Worm (Caenorhabditis elegans) whole organism, late embryonic: ENCODE results near the gene acr-2.

ENCODE experiments used
- C08G9.2 ChIP-seq: sonication (generic microtip); optimal IDR thresholded peaks from 2 replicates; lab custom pipeline; 2016; ENCODE audit warnings: mild to moderate bottlenecking, missing genetic modification characterization, moderate library complexity, missing compliant biosample characterization
- C38D4.7 ChIP-seq: fragments of 200-800 bp; sonication (Bioruptor generic); optimal IDR thresholded peaks from 2 replicates; lab custom pipeline; 2018; ENCODE audit warnings: mild to moderate bottlenecking, missing genetic modification characterization, moderate library complexity, missing compliant biosample characterization
- F13H6.1 ChIP-seq: sonication (generic microtip); optimal IDR thresholded peaks from 2 replicates; lab custom pipeline; 2016; ENCODE audit warnings: missing genetic modification characterization, missing compliant biosample characterization
- T23F11.4 ChIP-seq: fragments of 200-800 bp; sonication (Bioruptor generic); optimal IDR thresholded peaks from 2 replicates; lab custom pipeline; 2018; ENCODE audit warnings: mild to moderate bottlenecking, missing genetic modification characterization, missing compliant biosample characterization
- Y22D7AL.16 ChIP-seq: sonication (generic microtip); optimal IDR thresholded peaks from 2 replicates; lab custom pipeline; 2016; ENCODE audit warnings: missing genetic modification characterization, missing compliant biosample characterization
- ama-1 ChIP-seq: fragments of 150-350 bp; optimal IDR thresholded peaks from 2 replicates; lab custom pipeline; 2014
- ceh-19 ChIP-seq: fragments of 200-800 bp; sonication (Bioruptor generic); optimal IDR thresholded peaks from 2 replicates; lab custom pipeline; 2018; ENCODE audit warnings: mild to moderate bottlenecking, missing genetic modification characterization, missing compliant biosample characterization
- ceh-2 ChIP-seq: sonication (generic microtip); optimal IDR thresholded peaks from 2 replicates; lab custom pipeline; 2016; ENCODE audit warnings: missing genotype, missing genetic modification characterization, missing compliant biosample characterization
- ceh-22 ChIP-seq: sonication (generic microtip); optimal IDR thresholded peaks from 2 replicates; lab custom pipeline; 2017; ENCODE audit warnings: missing biosample characterization, missing genetic modification characterization
- ceh-31 ChIP-seq: sonication (generic microtip); optimal IDR thresholded peaks from 2 replicates; lab custom pipeline; 2016; ENCODE audit warnings: missing genetic modification characterization, missing compliant biosample characterization
- ceh-34 ChIP-seq: sonication (generic microtip); optimal IDR thresholded peaks from 2 replicates; lab custom pipeline; 2016; ENCODE audit warnings: mild to moderate bottlenecking, missing genetic modification characterization, missing compliant biosample characterization
- ceh-45 ChIP-seq: fragments of 200-800 bp; sonication (Bioruptor generic); IDR thresholded peaks from 2 replicates; pipeline ENCODE4 v1.3.6; 2022; ENCODE audit warnings: missing genetic modification reagents, missing genetic modification characterization, missing compliant biosample characterization
- ceh-48 ChIP-seq: sonication (generic microtip); optimal IDR thresholded peaks from 2 replicates; lab custom pipeline; 2016; ENCODE audit warnings: missing genetic modification characterization, inconsistent platforms, missing compliant biosample characterization
- ceh-6 ChIP-seq: fragments of 200-800 bp; sonication (Bioruptor generic); optimal IDR thresholded peaks from 2 replicates; lab custom pipeline; 2018; ENCODE audit warnings: mild to moderate bottlenecking, missing genetic modification characterization, missing compliant biosample characterization
- ceh-9 ChIP-seq: sonication (generic microtip); optimal IDR thresholded peaks from 2 replicates; lab custom pipeline; 2016; ENCODE audit warnings: mild to moderate bottlenecking, missing genetic modification characterization, inconsistent platforms, missing compliant biosample characterization
- elt-4 ChIP-seq: sonication (generic microtip); optimal IDR thresholded peaks from 2 replicates; lab custom pipeline; 2016; ENCODE audit warnings: missing genetic modification characterization, missing compliant biosample characterization
- ets-4 ChIP-seq: sonication (generic microtip); optimal IDR thresholded peaks from 2 replicates; lab custom pipeline; 2016; ENCODE audit warnings: missing genetic modification characterization, missing compliant biosample characterization
- eyg-1 ChIP-seq: sonication (generic microtip); optimal IDR thresholded peaks from 2 replicates; lab custom pipeline; 2016; ENCODE audit warnings: missing genotype, missing genetic modification characterization, missing compliant biosample characterization
- gmeb-2 ChIP-seq: sonication (generic microtip); optimal IDR thresholded peaks from 2 replicates; lab custom pipeline; 2016; ENCODE audit warnings: missing genetic modification characterization, inconsistent platforms, missing compliant biosample characterization
- hlh-13 ChIP-seq: fragments of 200-800 bp; sonication (Bioruptor generic); optimal IDR thresholded peaks from 2 replicates; lab custom pipeline; 2018; ENCODE audit warnings: mild to moderate bottlenecking, missing genetic modification characterization, missing compliant biosample characterization
- hlh-6 ChIP-seq: sonication (generic microtip); optimal IDR thresholded peaks from 2 replicates; lab custom pipeline; 2016; ENCODE audit warnings: missing genotype, missing genetic modification characterization, missing compliant biosample characterization
- hlh-8 ChIP-seq: sonication (generic microtip); optimal IDR thresholded peaks from 2 replicates; lab custom pipeline; 2016; ENCODE audit warnings: missing genotype, missing genetic modification characterization, missing compliant biosample characterization
- madf-2 ChIP-seq: sonication (generic microtip); optimal IDR thresholded peaks from 2 replicates; lab custom pipeline; 2017; ENCODE audit warnings: missing genetic modification characterization, missing compliant biosample characterization
- nfya-1 ChIP-seq: sonication (generic microtip); optimal IDR thresholded peaks from 2 replicates; lab custom pipeline; 2017; ENCODE audit warnings: missing genetic modification characterization, mild to moderate bottlenecking, missing compliant biosample characterization, antibody characterized with exemption, moderate library complexity
- nhr-11 ChIP-seq: fragments of 150-350 bp; optimal IDR thresholded peaks from 2 replicates; lab custom pipeline; 2014; ENCODE audit warnings: missing biosample characterization, missing genetic modification characterization
- nhr-232 ChIP-seq: sonication (generic microtip); optimal IDR thresholded peaks from 2 replicates; lab custom pipeline; 2016; ENCODE audit warnings: missing genetic modification characterization, missing compliant biosample characterization
- odd-2 ChIP-seq: sonication (generic microtip); optimal IDR thresholded peaks from 2 replicates; lab custom pipeline; 2017; ENCODE audit warnings: antibody characterized with exemption, mild to moderate bottlenecking, missing genetic modification characterization, missing compliant biosample characterization
- pax-1 ChIP-seq: fragments of 150-350 bp; optimal IDR thresholded peaks from 2 replicates; lab custom pipeline; 2014; ENCODE audit warnings: missing biosample characterization, missing genetic modification characterization
- pha-4 ChIP-seq: fragments of 150-350 bp; optimal IDR thresholded peaks from 2 replicates; lab custom pipeline; 2018; ENCODE audit warnings: missing biosample characterization, missing genetic modification reagents, missing genetic modification characterization
- pqm-1 ChIP-seq: sonication (generic microtip); optimal IDR thresholded peaks from 2 replicates; lab custom pipeline; 2016; ENCODE audit warnings: missing genetic modification characterization, missing compliant biosample characterization
- rnt-1 ChIP-seq: sonication (generic microtip); optimal IDR thresholded peaks from 2 replicates; lab custom pipeline; 2016; ENCODE audit warnings: missing genetic modification characterization, missing compliant biosample characterization
- sdc-2 ChIP-seq: sonication (generic microtip); optimal IDR thresholded peaks from 2 replicates; lab custom pipeline; 2016; ENCODE audit warnings: missing genotype, missing genetic modification characterization, missing compliant biosample characterization
- tbx-7 ChIP-seq: sonication (generic microtip); optimal IDR thresholded peaks from 2 replicates; lab custom pipeline; 2016; ENCODE audit warnings: missing genotype, missing genetic modification characterization, missing compliant biosample characterization
- unc-42 ChIP-seq: sonication (generic microtip); optimal IDR thresholded peaks from 2 replicates; lab custom pipeline; 2016; ENCODE audit warnings: missing genotype, missing genetic modification characterization, missing compliant biosample characterization
- unc-86 ChIP-seq: sonication (generic microtip); optimal IDR thresholded peaks from 2 replicates; lab custom pipeline; 2016; ENCODE audit warnings: missing genetic modification characterization, missing compliant biosample characterization
- zip-5 ChIP-seq: sonication (generic microtip); optimal IDR thresholded peaks from 2 replicates; lab custom pipeline; 2016; ENCODE audit warnings: missing genetic modification characterization, missing compliant biosample characterization
- ztf-16 ChIP-seq: sonication (generic microtip); optimal IDR thresholded peaks from 2 replicates; lab custom pipeline; 2017; ENCODE audit warnings: missing genetic modification characterization, missing compliant biosample characterization

Gene acr-2

ce11 chrX:6725260-6725718 is 22.9 kb downstream of the acr-2 start, which contains the start of gene slc-25A10:
Gene slc-25A10 (minus strand): TSS chrX:6725668.
- TF ChIP-seq C38D4.7 (GFP tag; lab: Kevin White, UChicago) = no peak
- no peak for TF ChIP-seq ceh-22
- no peak for TF ChIP-seq ceh-9 (tag; lab: Kevin White, UChicago)
- TF ChIP-seq F13H6.1 (tag; lab: Kevin White, UChicago) = no peak
- TF ChIP-seq ets-4 (tag; lab: Kevin White, UChicago) = no peak
- no peak for TF ChIP-seq ztf-16 (tag; lab: Kevin White, UChicago)
- no peak for TF ChIP-seq T23F11.4 (GFP tag; lab: Kevin White, UChicago)
- no peak for TF ChIP-seq ceh-31 (tag; lab: Kevin White, UChicago)
- no peak for TF ChIP-seq tbx-7 (tag; lab: Kevin White, UChicago)
- no peak for TF ChIP-seq sdc-2 (tag; lab: Kevin White, UChicago)
- no peak for TF ChIP-seq Y22D7AL.16 (tag; lab: Kevin White, UChicago)
- TF ChIP-seq elt-4 (tag; lab: Kevin White, UChicago) = no peak
- no peak for TF ChIP-seq madf-2
- TF ChIP-seq ceh-6 (GFP tag; lab: Kevin White, UChicago) = no peak
- no peak for TF ChIP-seq pqm-1 (tag; lab: Kevin White, UChicago)
- no peak for TF ChIP-seq ceh-48 (tag; lab: Kevin White, UChicago)
- no peak for TF ChIP-seq nfya-1 (tag; lab: Kevin White, UChicago)
- TF ChIP-seq, all 69 proteins: peak for 0

- TF ChIP-seq unc-42 (peak; percentile 24), T23F11.4 (GFP tag; lab: Kevin White, UChicago) (no peak), zip-5 (tag; lab: Kevin White, UChicago) (no peak), odd-2 (no peak)
Observed at ce11 chrX:6728820-6729396, 26.6 kb downstream of the acr-2 start.

DNA sequence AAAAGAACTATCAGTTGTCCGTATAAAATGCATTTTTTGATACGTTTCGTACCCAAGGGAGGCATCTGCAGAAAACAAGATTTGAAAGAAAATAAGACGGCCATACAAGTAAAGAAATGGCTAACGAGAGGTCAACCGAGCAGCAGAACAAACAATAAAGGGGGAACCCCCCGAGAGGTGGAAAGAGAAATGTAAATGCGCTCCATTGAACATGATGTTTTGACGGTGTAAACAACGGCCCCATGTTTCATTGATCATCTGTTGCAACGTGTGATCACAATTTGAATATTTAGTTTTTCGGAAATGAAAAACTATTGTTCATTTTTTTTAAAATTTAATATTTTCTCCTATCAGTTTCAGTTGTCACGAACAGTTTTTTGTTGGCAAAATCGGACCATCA is 27.2 kb downstream of the acr-2 start, which contains the start of gene K11G12.6:
K11G12.6 (minus strand) TSS at position 65 of the 400 bp plus-strand sequence.
- no peak for TF ChIP-seq ceh-6 (GFP tag; lab: Kevin White, UChicago)
- no peak for TF ChIP-seq eyg-1 (tag; lab: Kevin White, UChicago)

ce11 chrX:6733201-6733600 is 30.9 kb downstream of the acr-2 start, which contains the start of gene R03E9.2:
Gene R03E9.2 (minus strand): TSS chrX:6733301.
- TF ChIP-seq pax-1 (tag; lab: Kevin White, UChicago) (no peak), pha-4 (no peak), ceh-45 (GFP tag; lab: Robert Waterston, UW) (no peak), ceh-19 (no peak), rnt-1 (tag; lab: Kevin White, UChicago) (no peak), hlh-8 (tag; lab: Kevin White, UChicago) (no peak), gmeb-2 (tag; lab: Kevin White, UChicago) (no peak), nhr-232 (no peak), ama-1 (lab: Kevin White, UChicago) (no peak), ceh-34 (tag; lab: Kevin White, UChicago) (no peak), hlh-6 (tag; lab: Kevin White, UChicago) (no peak), ceh-2 (tag; lab: Kevin White, UChicago) (no peak), elt-4 (tag; lab: Kevin White, UChicago) (no peak), C08G9.2 (no peak), unc-86 (no peak), hlh-13 (no peak), nhr-11 (tag; lab: Kevin White, UChicago) (no peak)
